Fruit fly (Drosophila melanogaster): ENCODE data around the gene bou.

The bou gene

dm6 chrX:7011063-7011743, 24.9 kb downstream of the bou start, which contains the start of the genes cm, sloth1 and sloth2 (continued):
- peak; percentile 85 for TF ChIP-seq CG8290 (GFP tag; optimal IDR thresholded peaks at IDR 0.05)
- peak; percentile 55 to 93 for TF ChIP-seq CG8290 (tag; optimal IDR thresholded peaks at IDR 0.05)
- TF ChIP-seq Gug (GFP tag; IDR thresholded peaks at IDR 0.05), result peak; percentile 83
- TF ChIP-seq CG42726 (GFP tag; IDR thresholded peaks at IDR 0.05; ENCODE audit: partially characterized antibody), result peak; percentile 64
- peak; percentile 72 for TF ChIP-seq CG17912 (GFP tag; optimal IDR thresholded peaks at IDR 0.05)
- peak; percentile 88 for TF ChIP-seq CG12942 (GFP tag; optimal IDR thresholded peaks at IDR 0.05)
- TF ChIP-seq MBD-R2 (GFP tag; IDR thresholded peaks at IDR 0.05), result peak; percentile 93
- peak; percentile 66 for TF ChIP-seq CG3065 (GFP tag; optimal IDR thresholded peaks at IDR 0.05)
- no peak for TF ChIP-seq CG1832 (GFP tag; optimal IDR thresholded peaks at IDR 0.05)
- peak; percentile 92 for TF ChIP-seq CG8944 (GFP tag; optimal IDR thresholded peaks at IDR 0.05)
- peak; percentile 85 for TF ChIP-seq PHDP (tag; optimal IDR thresholded peaks at IDR 0.05)
- TF ChIP-seq Trl (optimal IDR thresholded peaks at IDR 0.05), result no peak
- peak; percentile 90 for TF ChIP-seq Trl (GFP tag; optimal IDR thresholded peaks at IDR 0.05)
- peak; percentile 35 for TF ChIP-seq Neu2 (GFP tag; optimal IDR thresholded peaks at IDR 0.05; ENCODE audit: borderline replicate concordance)
- TF ChIP-seq Sry-δ (GFP tag; optimal IDR thresholded peaks at IDR 0.05), result peak; percentile 96
- TF ChIP-seq her (GFP tag; optimal IDR thresholded peaks at IDR 0.05), result peak; percentile 63
- TF ChIP-seq zen2 (GFP tag; IDR thresholded peaks at IDR 0.05; ENCODE audit: partially characterized antibody), result peak; percentile 74; the same call in 1 of the 3 replicates
- no peak for TF ChIP-seq D (optimal IDR thresholded peaks at IDR 0.05)
- TF ChIP-seq D (GFP tag; optimal IDR thresholded peaks at IDR 0.05), result peak; percentile 63
- peak; percentile 76 for TF ChIP-seq CG18011 (GFP tag; optimal IDR thresholded peaks at IDR 0.05)
- TF ChIP-seq CG7745 (tag; optimal IDR thresholded peaks at IDR 0.05), result no peak
- peak; percentile 88 for TF ChIP-seq CG12155 (GFP tag; optimal IDR thresholded peaks at IDR 0.05)
- peak; percentile 87 for TF ChIP-seq CG17829 (tag; optimal IDR thresholded peaks at IDR 0.05)
- peak; percentile 91 for TF ChIP-seq az2 (GFP tag; optimal IDR thresholded peaks at IDR 0.05)
- TF ChIP-seq vnd (GFP tag; IDR thresholded peaks at IDR 0.05; ENCODE audit: partially characterized antibody), result peak; percentile 77
- TF ChIP-seq sisA (GFP tag; IDR thresholded peaks at IDR 0.05), result peak; percentile 87
- TF ChIP-seq NC2α (GFP tag; optimal IDR thresholded peaks at IDR 0.05), result peak; percentile 69
- TF ChIP-seq pb (GFP tag; optimal IDR thresholded peaks at IDR 0.05), result peak; percentile 50
- TF ChIP-seq Sry-β (GFP tag; optimal IDR thresholded peaks at IDR 0.05), result peak; percentile 69
- TF ChIP-seq Scr (GFP tag; IDR thresholded peaks at IDR 0.05; ENCODE audit: partially characterized antibody), result peak; percentile 93
- peak; percentile 88 for TF ChIP-seq CG32532 (GFP tag; IDR thresholded peaks at IDR 0.05)
- TF ChIP-seq Ravus (GFP tag; IDR thresholded peaks at IDR 0.05), result no peak
- no peak for TF ChIP-seq tll (GFP tag; optimal IDR thresholded peaks at IDR 0.05)
- TF ChIP-seq caup (GFP tag; optimal IDR thresholded peaks at IDR 0.05; ENCODE audit: severe bottlenecking), result peak; percentile 75
- peak; percentile 80 for TF ChIP-seq zen (tag; optimal IDR thresholded peaks at IDR 0.05)
- TF ChIP-seq CG33213 (GFP tag; optimal IDR thresholded peaks at IDR 0.05), result peak; percentile 83
- peak; percentile 42; the same call in 1 of the 3 replicates for TF ChIP-seq jigr1 (GFP tag; IDR thresholded peaks at IDR 0.05)
- TF ChIP-seq CG8359 (GFP tag; optimal IDR thresholded peaks at IDR 0.05; ENCODE audit: borderline replicate concordance), result no peak
- peak; percentile 81 for TF ChIP-seq CG4404 (GFP tag; IDR thresholded peaks at IDR 0.05)
- TF ChIP-seq CG10543 (GFP tag; optimal IDR thresholded peaks at IDR 0.05), result peak; percentile 88
- TF ChIP-seq CG11723 (GFP tag; optimal IDR thresholded peaks at IDR 0.05), result peak; percentile 82
- TF ChIP-seq repo (GFP tag; optimal IDR thresholded peaks at IDR 0.05), result peak; percentile 75
- TF ChIP-seq CrebB (tag; optimal IDR thresholded peaks at IDR 0.05), result peak; percentile 80
- TF ChIP-seq ab (GFP tag; optimal IDR thresholded peaks at IDR 0.05), result peak; percentile 76
- peak; percentile 63 for TF ChIP-seq CG7372 (GFP tag; IDR thresholded peaks at IDR 0.05)
- peak; percentile 74 for TF ChIP-seq CG16815 (GFP tag; optimal IDR thresholded peaks at IDR 0.05)
- TF ChIP-seq grn (GFP tag; optimal IDR thresholded peaks at IDR 0.05), result peak; percentile 32
- peak; percentile 82 for TF ChIP-seq CG8388 (GFP tag; optimal IDR thresholded peaks at IDR 0.05)
- TF ChIP-seq CG7786 (GFP tag; optimal IDR thresholded peaks at IDR 0.05), result peak; percentile 90
- no peak; the same call in 1 of the 2 replicates for TF ChIP-seq Poxn (GFP tag; IDR thresholded peaks at IDR 0.05)
